Fruit fly (Drosophila melanogaster) whole organism, embryonic: Measurements from ENCODE around the gene Blimp-1.

Experiments
- Awh ChIP-seq: fragments of 200-800 bp; sonication (Bioruptor generic); IDR thresholded peaks from 2 replicates; pipeline ENCODE4, ENCODE4 v1.3.6; 2022; ENCODE audit warnings: missing biosample characterization, missing genetic modification characterization
- B-H2 ChIP-seq: fragments of 200-800 bp; sonication (Bioruptor generic); optimal IDR thresholded peaks from 2 replicates; lab custom pipeline; 2018; ENCODE audit warnings: missing biosample characterization, mild to moderate bottlenecking, missing genetic modification characterization
- CG10209 ChIP-seq: fragments of 200-800 bp; sonication (Bioruptor generic); optimal IDR thresholded peaks from 3 replicates; lab custom pipeline; 2017; ENCODE audit warnings: missing biosample characterization, mild to moderate bottlenecking, missing genetic modification characterization, missing genetic modification reagents
- CG1024 ChIP-seq: fragments of 200-800 bp; sonication (Bioruptor generic); IDR thresholded peaks from 2 replicates; pipeline ENCODE4 v1.3.6; 2022; ENCODE audit warnings: missing biosample characterization, missing genetic modification characterization
- CG11247 ChIP-seq: fragments of 200-800 bp; sonication (Bioruptor generic); IDR thresholded peaks from 2 replicates; pipeline ENCODE4 v1.3.6; 2022; ENCODE audit warnings: missing biosample characterization, missing genetic modification characterization
- CG12744 ChIP-seq: fragments of 200-800 bp; sonication (Bioruptor generic); optimal IDR thresholded peaks from 2 replicates; lab custom pipeline; 2016; ENCODE audit warnings: missing biosample characterization, missing genetic modification characterization
- CG13624 ChIP-seq: fragments of 200-800 bp; sonication (Bioruptor generic); optimal IDR thresholded peaks from 2 replicates; lab custom pipeline; 2016; ENCODE audit warnings: missing biosample characterization, missing genetic modification characterization
- CG14667 ChIP-seq: fragments of 200-800 bp; sonication (Bioruptor generic); IDR thresholded peaks from 2 replicates; pipeline ENCODE4 v1.3.6; 2022; ENCODE audit warnings: missing biosample characterization, missing genetic modification characterization
- CG17385 ChIP-seq: fragments of 200-800 bp; sonication (Bioruptor generic); optimal IDR thresholded peaks from 3 replicates; lab custom pipeline; 2018; ENCODE audit warnings: missing biosample characterization, mild to moderate bottlenecking, missing genetic modification characterization
- CG1792 ChIP-seq: fragments of 200-800 bp; sonication (Bioruptor generic); optimal IDR thresholded peaks from 2 replicates; lab custom pipeline; 2016; ENCODE audit warnings: missing biosample characterization, missing genetic modification characterization
- CG2199 ChIP-seq: fragments of 200-800 bp; sonication (Bioruptor generic); IDR thresholded peaks from 3 replicates; pipeline ENCODE4 v1.3.6; 2022; ENCODE audit warnings: missing biosample characterization, missing genetic modification characterization
- CG3407 ChIP-seq: fragments of 200-800 bp; sonication (Bioruptor generic); optimal IDR thresholded peaks from 2 replicates; lab custom pipeline; 2018; ENCODE audit warnings: missing biosample characterization, mild to moderate bottlenecking, missing genetic modification characterization
- CG3995 ChIP-seq: fragments of 200-800 bp; sonication (Bioruptor generic); optimal IDR thresholded peaks from 3 replicates; lab custom pipeline; 2016; ENCODE audit warnings: missing biosample characterization, missing genetic modification characterization
- CG42726 ChIP-seq: fragments of 200-800 bp; sonication (Bioruptor generic); IDR thresholded peaks from 2 replicates; pipeline ENCODE4 v1.3.6; 2022; ENCODE audit warnings: missing biosample characterization, missing genetic modification characterization; ENCODE audit not compliant: partially characterized antibody
- CG7556 ChIP-seq: fragments of 200-800 bp; sonication (Bioruptor generic); optimal IDR thresholded peaks from 2 replicates; lab custom pipeline; 2017; ENCODE audit warnings: missing biosample characterization, mild to moderate bottlenecking, missing genetic modification characterization
- CG7839 ChIP-seq: fragments of 200-800 bp; sonication (Bioruptor generic); optimal IDR thresholded peaks from 3 replicates; lab custom pipeline; 2018; ENCODE audit warnings: missing biosample characterization, mild to moderate bottlenecking, missing genetic modification characterization, moderate library complexity
- CG9932 ChIP-seq: fragments of 200-800 bp; sonication (Bioruptor generic); IDR thresholded peaks from 2 replicates; pipeline ENCODE4 v1.3.6; 2022; ENCODE audit warnings: missing biosample characterization, missing genetic modification characterization
- CTCF ChIP-seq: fragments of 200-800 bp; sonication (Bioruptor generic); optimal IDR thresholded peaks from 2 replicates; lab custom pipeline; 2017; ENCODE audit warnings: missing biosample characterization, mild to moderate bottlenecking, missing genetic modification characterization, moderate library complexity
- D19B ChIP-seq: fragments of 200-800 bp; sonication (Bioruptor generic); optimal IDR thresholded peaks from 2 replicates; lab custom pipeline; 2017; ENCODE audit warnings: missing biosample characterization, mild to moderate bottlenecking, missing genetic modification characterization
- HLH4C ChIP-seq: fragments of 200-800 bp; sonication (Bioruptor generic); IDR thresholded peaks from 3 replicates; pipeline ENCODE4 v1.3.6; 2022; ENCODE audit warnings: missing biosample characterization, missing genetic modification characterization; ENCODE audit not compliant: partially characterized antibody
- HmgD ChIP-seq: fragments of 200-800 bp; sonication (Bioruptor generic); optimal IDR thresholded peaks from 3 replicates; lab custom pipeline; 2016; ENCODE audit warnings: missing biosample characterization, missing genetic modification characterization
- MESR4 ChIP-seq: fragments of 200-800 bp; sonication (Bioruptor generic); optimal IDR thresholded peaks from 2 replicates; lab custom pipeline; 2018; ENCODE audit warnings: missing biosample characterization, mild to moderate bottlenecking, missing genetic modification characterization, moderate library complexity
- Mad ChIP-seq: fragments of 200-800 bp; sonication (Bioruptor generic); optimal IDR thresholded peaks from 2 replicates; lab custom pipeline; 2016; ENCODE audit warnings: missing biosample characterization, missing genetic modification characterization
- Myb ChIP-seq: fragments of 200-800 bp; sonication (Bioruptor generic); optimal IDR thresholded peaks from 2 replicates; lab custom pipeline; 2016; ENCODE audit warnings: missing biosample characterization, missing genetic modification characterization
- Nf-YA ChIP-seq: fragments of 200-800 bp; sonication (Bioruptor generic); IDR thresholded peaks from 2 replicates; pipeline ENCODE4 v1.3.6; 2022; ENCODE audit warnings: missing biosample characterization, missing genetic modification characterization
- NfI ChIP-seq: fragments of 200-800 bp; sonication (Bioruptor generic); optimal IDR thresholded peaks from 3 replicates; lab custom pipeline; 2018; ENCODE audit warnings: missing biosample characterization, mild to moderate bottlenecking, missing genetic modification characterization, moderate library complexity
- Ptx1 ChIP-seq: fragments of 200-800 bp; sonication (Bioruptor generic); IDR thresholded peaks from 2 replicates; pipeline ENCODE4 v1.3.6; 2022; ENCODE audit warnings: missing biosample characterization, missing genetic modification characterization
- TFAM ChIP-seq: fragments of 200-800 bp; sonication (Bioruptor generic); optimal IDR thresholded peaks from 2 replicates; lab custom pipeline; 2017; ENCODE audit warnings: missing biosample characterization, missing genetic modification characterization, inconsistent platforms
- Xbp1 ChIP-seq: fragments of 200-800 bp; sonication (Bioruptor generic); optimal IDR thresholded peaks from 3 replicates; lab custom pipeline; 2016; ENCODE audit warnings: missing biosample characterization, mild to moderate bottlenecking, missing genetic modification characterization
- al ChIP-seq: fragments of 200-800 bp; sonication (Bioruptor generic); IDR thresholded peaks from 2 replicates; pipeline ENCODE4 v1.3.6; 2022; ENCODE audit warnings: missing biosample characterization, missing genetic modification characterization
- amos ChIP-seq: fragments of 200-800 bp; sonication (Bioruptor generic); IDR thresholded peaks from 2 replicates; pipeline ENCODE4 v1.3.6; 2022; ENCODE audit warnings: missing biosample characterization, missing genetic modification characterization; ENCODE audit not compliant: partially characterized antibody
- aop ChIP-seq: fragments of 200-800 bp; sonication (Bioruptor generic); IDR thresholded peaks from 2 replicates; pipeline ENCODE4 v1.3.6; 2022; ENCODE audit warnings: missing biosample characterization, missing genetic modification characterization
- ato ChIP-seq: fragments of 200-800 bp; sonication (Bioruptor generic); IDR thresholded peaks from 2 replicates; pipeline ENCODE4 v1.3.6; 2022; ENCODE audit warnings: missing biosample characterization, missing genetic modification characterization; ENCODE audit not compliant: partially characterized antibody
- bsh ChIP-seq, 2 experiments: fragments of 200-800 bp; sonication (Bioruptor generic); optimal IDR thresholded peaks; 2 replicates each; lab custom pipeline; 2017 to 2018; ENCODE audit warnings: mild to moderate bottlenecking in 2 of 2, missing biosample characterization in 2 of 2, missing genetic modification characterization in 2 of 2, moderate library complexity in 1 of 2
- cato ChIP-seq: fragments of 200-800 bp; sonication (Bioruptor generic); optimal IDR thresholded peaks from 2 replicates; lab custom pipeline; 2016; ENCODE audit warnings: missing biosample characterization, missing genetic modification characterization, borderline replicate concordance
- caup ChIP-seq: fragments of 200-800 bp; sonication (Bioruptor generic); optimal IDR thresholded peaks from 3 replicates; lab custom pipeline; 2017; ENCODE audit warnings: missing biosample characterization, mild to moderate bottlenecking, missing genetic modification characterization, moderate library complexity; ENCODE audit not compliant: severe bottlenecking
- dm ChIP-seq: fragments of 200-800 bp; sonication (Bioruptor generic); optimal IDR thresholded peaks from 3 replicates; lab custom pipeline; 2016; ENCODE audit warnings: missing biosample characterization, missing genetic modification characterization
- gfzf ChIP-seq: fragments of 200-800 bp; sonication (Bioruptor generic); optimal IDR thresholded peaks from 2 replicates; lab custom pipeline; 2016; ENCODE audit warnings: missing biosample characterization, mild to moderate bottlenecking, missing genetic modification characterization, moderate library complexity
- ham ChIP-seq: fragments of 200-800 bp; sonication (Bioruptor generic); IDR thresholded peaks from 2 replicates; pipeline ENCODE4 v1.3.6; 2022; ENCODE audit warnings: missing biosample characterization, missing genetic modification characterization
- knrl ChIP-seq: fragments of 200-800 bp; sonication (Bioruptor generic); IDR thresholded peaks from 3 replicates; pipeline ENCODE4 v1.3.6; 2022; ENCODE audit warnings: missing biosample characterization, missing genetic modification characterization; ENCODE audit not compliant: partially characterized antibody
- prd ChIP-seq, 3 experiments: fragments of >200 bp in 2 of 3; fragments of 200-800 bp in 1 of 3; sonication (Bioruptor generic) in 1 of 3; optimal IDR thresholded peaks in 2 of 3; IDR thresholded peaks in 1 of 3; 2 replicates in 2 of 3; 3 replicates in 1 of 3; pipeline versions ENCODE4 v1.3.6 to Lab custom; 2017 to 2022; ENCODE audit warnings: missing biosample characterization in 1 of 3, missing genetic modification characterization in 1 of 3
- sd ChIP-seq: fragments of 200-800 bp; sonication (Bioruptor generic); optimal IDR thresholded peaks from 3 replicates; lab custom pipeline; 2018; ENCODE audit warnings: missing biosample characterization, mild to moderate bottlenecking, missing genetic modification characterization, moderate library complexity
- sqz ChIP-seq: fragments of 200-800 bp; sonication (Bioruptor generic); optimal IDR thresholded peaks from 3 replicates; lab custom pipeline; 2018; ENCODE audit warnings: missing biosample characterization, mild to moderate bottlenecking, missing genetic modification characterization
- ssp ChIP-seq: fragments of 200-800 bp; sonication (Bioruptor generic); IDR thresholded peaks from 2 replicates; pipeline ENCODE4 v1.3.6; 2022; ENCODE audit warnings: missing biosample characterization, missing genetic modification characterization
- stwl ChIP-seq: fragments of 200-800 bp; sonication (Bioruptor generic); optimal IDR thresholded peaks from 3 replicates; lab custom pipeline; 2018; ENCODE audit warnings: missing biosample characterization, mild to moderate bottlenecking, missing genetic modification characterization, moderate library complexity
- unpg ChIP-seq: fragments of 200-800 bp; sonication (Bioruptor generic); optimal IDR thresholded peaks from 3 replicates; lab custom pipeline; 2018; ENCODE audit warnings: missing biosample characterization, mild to moderate bottlenecking, missing genetic modification characterization, moderate library complexity
- vnd ChIP-seq: fragments of 200-800 bp; sonication (Bioruptor generic); IDR thresholded peaks from 3 replicates; pipeline ENCODE4 v1.3.6; 2022; ENCODE audit warnings: missing biosample characterization, missing genetic modification characterization; ENCODE audit not compliant: partially characterized antibody
- yki ChIP-seq: fragments of >200 bp; optimal IDR thresholded peaks from 3 replicates; lab custom pipeline; 2018
- zen ChIP-seq: fragments of 200-800 bp; sonication (Bioruptor generic); optimal IDR thresholded peaks from 3 replicates; lab custom pipeline; 2018; ENCODE audit warnings: missing biosample characterization, mild to moderate bottlenecking, missing genetic modification characterization, moderate library complexity
- zfh1 ChIP-seq: fragments of 200-800 bp; sonication (Bioruptor generic); IDR thresholded peaks from 3 replicates; pipeline ENCODE4 v1.3.6; 2022; ENCODE audit warnings: missing biosample characterization, missing genetic modification characterization

Blimp-1 gene

dm6 chr3L:5603860-5604415 lies 26.8 kb upstream of the Blimp-1 start, which contains the start of gene TM9SF3 (continued):
- no peak for TF ChIP-seq CG14667
- TF ChIP-seq aop (GFP tag; lab: Robert Waterston, UW) = no peak
- no peak for TF ChIP-seq Ptx1 (GFP tag; lab: Robert Waterston, UW)
- TF ChIP-seq HLH4C (GFP tag; lab: Robert Waterston, UW) = peak; percentile 88
- TF ChIP-seq CG9932 (GFP tag; lab: Robert Waterston, UW) = peak; percentile 64
- no peak for TF ChIP-seq CG17385 (GFP tag; lab: Kevin White, UChicago)
- TF ChIP-seq ato (GFP tag; lab: Robert Waterston, UW) = peak; percentile 63
- TF ChIP-seq HmgD (GFP tag; lab: Kevin White, UChicago) = no peak
- TF ChIP-seq amos (GFP tag; lab: Robert Waterston, UW) = peak; percentile 82
- TF ChIP-seq CG3995 = peak; percentile 100
- no peak for TF ChIP-seq NfI (GFP tag; lab: Kevin White, UChicago)
- TF ChIP-seq bsh (GFP tag; optimal IDR thresholded peaks at IDR 0.05; lab: Kevin White, UChicago) = peak in 1 of 2 experiments; percentile 8
- no peak for TF ChIP-seq caup (GFP tag; lab: Kevin White, UChicago)
- TF ChIP-seq gfzf = peak; percentile 10
- no peak for TF ChIP-seq ham (GFP tag; lab: Robert Waterston, UW)
- no peak for TF ChIP-seq CG10209 (GFP tag; lab: Kevin White, UChicago)
- TF ChIP-seq B-H2 (GFP tag; lab: Kevin White, UChicago) = no peak
- TF ChIP-seq CG42726 (GFP tag; lab: Robert Waterston, UW) = peak; percentile 81
- TF ChIP-seq knrl (GFP tag; lab: Robert Waterston, UW) = peak; percentile 89
- TF ChIP-seq cato = no peak
- 0 out of 2 replicates have a peak, but pooled peaks have one; percentile 22 for TF ChIP-seq ssp (GFP tag; lab: Robert Waterston, UW)
- TF ChIP-seq CG3407 (GFP tag; lab: Kevin White, UChicago) = no peak
- TF ChIP-seq Awh (GFP tag; lab: Robert Waterston, UW) = no peak
- no peak for TF ChIP-seq CG2199 (GFP tag; lab: Robert Waterston, UW)
- TF ChIP-seq CG11247 (GFP tag; lab: Robert Waterston, UW) = no peak
- peak; percentile 26 for TF ChIP-seq yki (lab: Kevin White, UChicago)
- no peak for TF ChIP-seq sqz (GFP tag; lab: Kevin White, UChicago)
- peak; percentile 13 for TF ChIP-seq CTCF
- TF ChIP-seq TFAM (GFP tag; lab: Kevin White, UChicago) = no peak
- no peak for TF ChIP-seq CG1792
- TF ChIP-seq CG1024 = no peak
- TF ChIP-seq prd (optimal IDR thresholded peaks at IDR 0.05; lab: Kevin White, UChicago) = no peak
- 0 out of 3 replicates have a peak, but pooled peaks have one; percentile 20 for TF ChIP-seq prd (GFP tag; IDR thresholded peaks at IDR 0.05; lab: Robert Waterston, UW)
- no peak for TF ChIP-seq CG7556 (GFP tag; lab: Kevin White, UChicago)
- TF ChIP-seq CG12744 (GFP tag; lab: Kevin White, UChicago) = no peak
- TF ChIP-seq Mad (GFP tag; lab: Kevin White, UChicago) = no peak
- peak; percentile 2 for TF ChIP-seq dm (GFP tag; lab: Kevin White, UChicago)
- TF ChIP-seq CG7839 = no peak
- TF ChIP-seq unpg (GFP tag; lab: Kevin White, UChicago) = no peak
- peak; percentile 49 for TF ChIP-seq sd (tag; lab: Kevin White, UChicago)
- TF ChIP-seq al (GFP tag; lab: Robert Waterston, UW) = no peak
- TF ChIP-seq Xbp1 (GFP tag; lab: Kevin White, UChicago) = peak; percentile 37
- TF ChIP-seq zfh1 (GFP tag; lab: Robert Waterston, UW) = no peak
- TF ChIP-seq D19B (GFP tag; lab: Kevin White, UChicago) = no peak
- peak; percentile 90 for TF ChIP-seq vnd
- peak; percentile 4 for TF ChIP-seq CG13624 (GFP tag; lab: Kevin White, UChicago)
- peak; percentile 39 for TF ChIP-seq stwl (tag; lab: Kevin White, UChicago)
- TF ChIP-seq Myb (GFP tag; lab: Kevin White, UChicago) = peak; percentile 8
- no peak for TF ChIP-seq Nf-YA (GFP tag; lab: Robert Waterston, UW)
- TF ChIP-seq MESR4 (GFP tag; lab: Kevin White, UChicago) = no peak
- peak; percentile 5 for TF ChIP-seq zen
